Worm (Caenorhabditis elegans): ENCODE data around the gene vab-9.

Gene vab-9

ce11 chrII:8606549-8606948 lies 31.0 kb downstream of the vab-9 start, which contains the start of gene F28C6.8:
TSS of gene F28C6.8 (plus strand) at chrII:8606849.
- TF ChIP-seq vab-15 (tag; optimal IDR thresholded peaks at IDR 0.05), result no peak
- TF ChIP-seq nhr-237 (tag; optimal IDR thresholded peaks at IDR 0.05), result no peak

- TF ChIP-seq ceh-82 (tag; optimal IDR thresholded peaks at IDR 0.05) (no peak), nhr-76 (tag; optimal IDR thresholded peaks at IDR 0.05) (no peak), efl-1 (optimal IDR thresholded peaks at IDR 0.05) (peak; percentile 50 to 51), efl-1 (GFP tag; optimal IDR thresholded peaks at IDR 0.05 in 1 of 2) (peak; percentile 42 to 92), snpc-4 (tag; optimal IDR thresholded peaks at IDR 0.05) (no peak), efl-3 (GFP tag; optimal IDR thresholded peaks at IDR 0.05) (no peak), snu-23 (GFP tag; optimal IDR thresholded peaks at IDR 0.05) (peak; percentile 42), dpl-1 (GFP tag; optimal IDR thresholded peaks at IDR 0.05) (peak in 2 of 3 experiments; percentile 22 to 44), irx-1 (tag; optimal IDR thresholded peaks at IDR 0.05) (no peak), hlh-17 (GFP tag; optimal IDR thresholded peaks at IDR 0.05; ENCODE audit: borderline replicate concordance) (no peak), elt-3 (tag; optimal IDR thresholded peaks at IDR 0.05) (peak in 1 of 6 experiments; percentile 2), pag-3 (tag; optimal IDR thresholded peaks at IDR 0.05; ENCODE audit: borderline replicate concordance, insufficient read depth) (no peak), blmp-1 (tag; optimal IDR thresholded peaks at IDR 0.05) (peak; percentile 35), nhr-71 (tag; optimal IDR thresholded peaks at IDR 0.05) (peak; percentile 45), rnt-1 (tag; optimal IDR thresholded peaks at IDR 0.05) (peak; percentile 46), ztf-4 (tag; optimal IDR thresholded peaks at IDR 0.05) (no peak), ces-1 (GFP tag; optimal IDR thresholded peaks at IDR 0.05) (no peak), nhr-19 (GFP tag; conservative IDR thresholded peaks at IDR 0.05) (0 out of 2 replicates have a peak, but pooled peaks have one; percentile 18), nhr-90 (tag; optimal IDR thresholded peaks at IDR 0.05; ENCODE audit: poor library complexity) (peak; percentile 42), isw-1 (GFP tag; IDR thresholded peaks at IDR 0.05) (no peak), lin-35 (GFP tag; optimal IDR thresholded peaks at IDR 0.05) (peak; percentile 1 to 47), swsn-7 (tag; optimal IDR thresholded peaks at IDR 0.05) (peak; percentile 36), nhr-20 (tag; optimal IDR thresholded peaks at IDR 0.05) (peak; percentile 30), ama-1 (optimal IDR thresholded peaks at IDR 0.05) (peak; percentile 78), lin-14 (GFP tag; optimal IDR thresholded peaks at IDR 0.05) (no peak), dsc-1 (tag; optimal IDR thresholded peaks at IDR 0.05) (peak; percentile 14), unc-130 (tag; optimal IDR thresholded peaks at IDR 0.05) (no peak), nhr-77 (tag; optimal IDR thresholded peaks at IDR 0.05) (no peak), pax-3 (tag; optimal IDR thresholded peaks at IDR 0.05) (no peak), F16B12.6 (tag; optimal IDR thresholded peaks at IDR 0.05) (peak; percentile 78), fkh-8 (tag; optimal IDR thresholded peaks at IDR 0.05) (no peak), grh-1 (GFP tag; IDR thresholded peaks at IDR 0.05) (0 out of 2 replicates have a peak, but pooled peaks have one; percentile 25), nhr-47 (tag; optimal IDR thresholded peaks at IDR 0.05) (peak; percentile 39), Y116A8C.19 (tag; optimal IDR thresholded peaks at IDR 0.05; ENCODE audit: borderline replicate concordance) (no peak), nhr-84 (tag; optimal IDR thresholded peaks at IDR 0.05) (no peak), lsy-2 (tag; optimal IDR thresholded peaks at IDR 0.05) (peak; percentile 43 to 85), unc-62 (GFP tag; optimal IDR thresholded peaks at IDR 0.05) (no peak), lin-15B (tag; optimal IDR thresholded peaks at IDR 0.05) (no peak), jun-1 (tag; optimal IDR thresholded peaks at IDR 0.05) (no peak), fos-1 (tag; optimal IDR thresholded peaks at IDR 0.05) (peak; percentile 0), ceh-90 (tag; optimal IDR thresholded peaks at IDR 0.05) (no peak), aha-1 (tag; optimal IDR thresholded peaks at IDR 0.05) (no peak)
Measured at ce11 chrII:8603567-8604359, 33.8 kb downstream of the vab-9 start, which contains the start of gene suf-1. TSS of gene suf-1 (plus strand) at chrII:8603846.
